Worm (Caenorhabditis elegans) whole organism, L4 larva: ENCODE measurements around the gene srw-67.

ENCODE experiments used
- F49E8.2 ChIP-seq: sonication (generic microtip); optimal IDR thresholded peaks from 2 replicates; lab custom pipeline; 2016; ENCODE audit warnings: missing compliant biosample characterization, mild to moderate bottlenecking, missing genetic modification characterization, borderline replicate concordance
- R02D3.7 ChIP-seq: fragments of 150-350 bp; sonication (generic microtip); optimal IDR thresholded peaks from 3 replicates; lab custom pipeline; 2014; ENCODE audit warnings: missing biosample characterization, missing genetic modification characterization
- T26A8.4 ChIP-seq: fragments of 200-800 bp; sonication (Bioruptor generic); IDR thresholded peaks from 2 replicates; pipeline ENCODE4 v1.3.6; 2022; ENCODE audit warnings: missing genetic modification characterization, missing compliant biosample characterization
- Y105C5A.15 ChIP-seq: fragments of 200-800 bp; sonication (Bioruptor generic); IDR thresholded peaks from 2 replicates; pipeline ENCODE4 v1.3.6; 2022; ENCODE audit warnings: missing genetic modification characterization, missing compliant biosample characterization
- aha-1 ChIP-seq: fragments of 150-350 bp; peaks from one replicate; lab custom pipeline; 2014; ENCODE audit warnings: missing biosample characterization, missing genetic modification characterization
- ama-1 ChIP-seq: fragments of 150-350 bp; optimal IDR thresholded peaks from 2 replicates; lab custom pipeline; 2014; ENCODE audit warnings: inconsistent platforms, mixed read lengths
- arid-1 ChIP-seq: fragments of 200-800 bp; sonication (Bioruptor generic); conservative IDR thresholded peaks from 2 replicates; pipeline ENCODE4 v1.3.6; 2022; ENCODE audit warnings: missing genetic modification reagents, missing genetic modification characterization, missing compliant biosample characterization
- attf-4 ChIP-seq: sonication (generic microtip); optimal IDR thresholded peaks from 3 replicates; lab custom pipeline; 2017; ENCODE audit warnings: missing biosample characterization, missing genetic modification characterization
- ceh-44 ChIP-seq: fragments of 200-800 bp; sonication (Bioruptor generic); IDR thresholded peaks from 2 replicates; pipeline ENCODE4 v1.3.6; 2022; ENCODE audit warnings: missing genetic modification reagents, missing genetic modification characterization, missing compliant biosample characterization
- ces-1 ChIP-seq: fragments of 150-350 bp; sonication (generic microtip); optimal IDR thresholded peaks from 4 replicates; lab custom pipeline; 2014; ENCODE audit warnings: missing biosample characterization, missing genetic modification reagents, missing genetic modification characterization
- cey-2 ChIP-seq: sonication (generic microtip); optimal IDR thresholded peaks from 3 replicates; lab custom pipeline; 2017; ENCODE audit warnings: missing genetic modification characterization, mild to moderate bottlenecking, missing compliant biosample characterization, antibody characterized with exemption, borderline replicate concordance; ENCODE audit not compliant: insufficient read depth
- dmd-6 ChIP-seq: fragments of 200-800 bp; sonication (Bioruptor generic); IDR thresholded peaks from 2 replicates; pipeline ENCODE4 v1.3.6; 2022; ENCODE audit warnings: missing genetic modification reagents, missing genetic modification characterization, missing compliant biosample characterization
- dmd-8 ChIP-seq: fragments of 200-800 bp; sonication (Bioruptor generic); IDR thresholded peaks from 2 replicates; pipeline ENCODE4 v1.3.6; 2022; ENCODE audit warnings: missing genetic modification characterization, missing compliant biosample characterization
- fkh-10 ChIP-seq: fragments of 150-350 bp; optimal IDR thresholded peaks from 2 replicates; lab custom pipeline; 2014; ENCODE audit warnings: missing biosample characterization, missing genetic modification reagents, missing genetic modification characterization
- hif-1 ChIP-seq, 2 experiments: sonication (generic microtip); optimal IDR thresholded peaks; 2 replicates each; lab custom pipeline; 2016 to 2017; ENCODE audit warnings: missing compliant biosample characterization in 2 of 2, missing genetic modification characterization in 2 of 2, missing genetic modification reagents in 2 of 2, missing genotype in 2 of 2, mild to moderate bottlenecking in 1 of 2
- hlh-30 ChIP-seq: sonication (generic microtip); optimal IDR thresholded peaks from 2 replicates; lab custom pipeline; 2017; ENCODE audit warnings: antibody characterized with exemption, mild to moderate bottlenecking, missing genetic modification characterization, missing compliant biosample characterization; ENCODE audit not compliant: insufficient read depth
- hmg-1.1 ChIP-seq: fragments of 200-800 bp; sonication (Bioruptor generic); IDR thresholded peaks from 2 replicates; pipeline ENCODE4 v1.3.6; 2022; ENCODE audit warnings: missing genetic modification reagents, missing genetic modification characterization, missing compliant biosample characterization
- lim-7 ChIP-seq: fragments of 200-800 bp; sonication (Bioruptor generic); IDR thresholded peaks from 2 replicates; pipeline ENCODE4 v1.3.6; 2022; ENCODE audit warnings: missing genetic modification characterization, missing compliant biosample characterization
- lin-1 ChIP-seq: fragments of 200-800 bp; sonication (Bioruptor generic); IDR thresholded peaks from 2 replicates; pipeline ENCODE4 v1.3.6; 2022; ENCODE audit warnings: missing genetic modification reagents, missing genetic modification characterization, missing compliant biosample characterization
- lin-29 ChIP-seq: fragments of 200-800 bp; sonication (Bioruptor generic); IDR thresholded peaks from 2 replicates; pipeline ENCODE4 v1.3.6; 2022; ENCODE audit warnings: missing genetic modification reagents, missing genetic modification characterization, missing compliant biosample characterization
- lin-38 ChIP-seq: fragments of 200-800 bp; sonication (Bioruptor generic); IDR thresholded peaks from 2 replicates; pipeline ENCODE4 v1.3.6; 2022; ENCODE audit warnings: missing genetic modification reagents, missing genetic modification characterization, missing compliant biosample characterization
- lin-39 ChIP-seq: fragments of 150-350 bp; optimal IDR thresholded peaks from 2 replicates; lab custom pipeline; 2014; ENCODE audit warnings: missing biosample characterization, missing genetic modification reagents, missing genetic modification characterization
- mep-1 ChIP-seq: fragments of 150-350 bp; sonication (generic microtip); optimal IDR thresholded peaks from 3 replicates; lab custom pipeline; 2014; ENCODE audit warnings: missing biosample characterization, missing genetic modification characterization
- mes-2 ChIP-seq: sonication (generic microtip); optimal IDR thresholded peaks from 2 replicates; lab custom pipeline; 2016; ENCODE audit warnings: missing genotype, mild to moderate bottlenecking, missing genetic modification characterization, missing compliant biosample characterization; ENCODE audit not compliant: poor library complexity, severe bottlenecking
- mxl-3 ChIP-seq: fragments of 200-800 bp; sonication (Bioruptor generic); optimal IDR thresholded peaks from 2 replicates; lab custom pipeline; 2018; ENCODE audit warnings: mild to moderate bottlenecking, missing genetic modification characterization, missing compliant biosample characterization
- nhr-10 ChIP-seq: fragments of 150-350 bp; optimal IDR thresholded peaks from 2 replicates; lab custom pipeline; 2014; ENCODE audit warnings: missing biosample characterization, missing genetic modification characterization
- nhr-11 ChIP-seq: fragments of 150-350 bp; optimal IDR thresholded peaks from 2 replicates; lab custom pipeline; 2014; ENCODE audit warnings: missing biosample characterization, missing genetic modification characterization
- nhr-25 ChIP-seq: sonication (generic microtip); optimal IDR thresholded peaks from 2 replicates; lab custom pipeline; 2017; ENCODE audit warnings: missing genetic modification characterization, mild to moderate bottlenecking, missing compliant biosample characterization, antibody characterized with exemption, moderate library complexity, borderline replicate concordance; ENCODE audit not compliant: insufficient read depth
- nhr-28 ChIP-seq: fragments of 150-350 bp; optimal IDR thresholded peaks from 2 replicates; lab custom pipeline; 2014; ENCODE audit warnings: missing biosample characterization, missing genetic modification characterization
- nhr-48 ChIP-seq: sonication (generic microtip); optimal IDR thresholded peaks from 2 replicates; lab custom pipeline; 2016; ENCODE audit warnings: mild to moderate bottlenecking, missing genetic modification characterization, missing compliant biosample characterization
- nhr-77 ChIP-seq: fragments of 150-350 bp; optimal IDR thresholded peaks from 2 replicates; lab custom pipeline; 2014; ENCODE audit warnings: missing biosample characterization, missing genetic modification characterization
- pha-4 ChIP-seq, 2 experiments: fragments of 150-350 bp in 1 of 2; fragments of 200-800 bp in 1 of 2; sonication (Bioruptor generic) in 1 of 2; IDR thresholded peaks in 1 of 2; optimal IDR thresholded peaks in 1 of 2; 2 replicates each; pipeline versions ENCODE4 v1.3.6 to Lab custom; 2014 to 2022; ENCODE audit warnings: missing genetic modification characterization in 2 of 2, missing genetic modification reagents in 2 of 2, missing biosample characterization in 1 of 2, missing compliant biosample characterization in 1 of 2
- php-3 ChIP-seq: fragments of 200-800 bp; sonication (Bioruptor generic); IDR thresholded peaks from 2 replicates; pipeline ENCODE4 v1.3.6; 2022; ENCODE audit warnings: missing genetic modification reagents, missing genetic modification characterization, missing compliant biosample characterization
- unc-130 ChIP-seq: sonication (generic microtip); optimal IDR thresholded peaks from 2 replicates; lab custom pipeline; 2016; ENCODE audit warnings: missing genetic modification reagents, missing genetic modification characterization, missing compliant biosample characterization
- unc-39 ChIP-seq: sonication (generic microtip); optimal IDR thresholded peaks from 2 replicates; lab custom pipeline; 2017; ENCODE audit warnings: missing biosample characterization, missing genetic modification characterization
- unc-62 ChIP-seq, 3 experiments: fragments of 150-350 bp in 1 of 3; sonication (generic microtip); optimal IDR thresholded peaks in 2 of 3; peaks in 1 of 3; 1 replicate in 1 of 3; 2 replicates in 2 of 3; lab custom pipeline; 2014 to 2017; ENCODE audit warnings: missing biosample characterization in 3 of 3, missing genetic modification characterization in 3 of 3, missing genetic modification reagents in 3 of 3, missing genotype in 1 of 3

The srw-67 gene

ce11 chrV:7400588-7400987 lies 16.9 kb upstream of the srw-67 start, which contains the start of gene srx-60:
Gene srx-60, plus strand, starts transcription at chrV:7400888.
- TF ChIP-seq R02D3.7 (tag; lab: Kevin White, UChicago) (no peak), dmd-8 (no peak), ama-1 (lab: Kevin White, UChicago) (no peak), lin-29 (no peak), ceh-44 (GFP tag; lab: Robert Waterston, UW) (no peak), ces-1 (GFP tag; lab: Kevin White, UChicago) (no peak), Y105C5A.15 (GFP tag; lab: Robert Waterston, UW) (no peak), arid-1 (no peak), pha-4 (GFP tag; IDR thresholded peaks at IDR 0.05; lab: Robert Waterston, UW) (no peak), pha-4 (tag; optimal IDR thresholded peaks at IDR 0.05; lab: Kevin White, UChicago) (no peak), nhr-77 (tag; lab: Kevin White, UChicago) (no peak), hif-1 (tag; optimal IDR thresholded peaks at IDR 0.05; lab: Kevin White, UChicago) (no peak), lin-38 (GFP tag; lab: Robert Waterston, UW) (no peak)

ce11 chrV:7402355-7402754 lies 15.1 kb upstream of the srw-67 start, which contains the start of gene srj-13:
Gene srj-13, plus strand, starts transcription at chrV:7402655.
- TF ChIP-seq aha-1 (tag; lab: Kevin White, UChicago): peak; percentile 32
- no peak for TF ChIP-seq T26A8.4
- no peak for TF ChIP-seq cey-2 (tag; lab: Kevin White, UChicago)
- TF ChIP-seq lin-39 (tag; lab: Kevin White, UChicago): no peak
- TF ChIP-seq nhr-48: no peak

ce11 chrV:7403501-7403900 lies 14.0 kb upstream of the srw-67 start:
- TF ChIP-seq nhr-11 (tag; lab: Kevin White, UChicago) (no peak), unc-62 (GFP tag; optimal IDR thresholded peaks at IDR 0.05 in 1 of 2; lab: Kevin White, UChicago) (peak in 1 of 2 experiments; percentile 92), unc-62 (tag; optimal IDR thresholded peaks at IDR 0.05; lab: Kevin White, UChicago) (no peak)

ce11 chrV:7408520-7408919 lies 8.9 kb upstream of the srw-67 start, which contains the start of gene srt-6:
Gene srt-6, minus strand, starts transcription at chrV:7408814.
- TF ChIP-seq unc-39 (tag; lab: Kevin White, UChicago): no peak
- no peak for TF ChIP-seq nhr-28 (tag; lab: Kevin White, UChicago)
- TF ChIP-seq mep-1: no peak

ce11 chrV:7409599-7409998 lies 7.9 kb upstream of the srw-67 start, which contains the start of gene R13D7.2:
Gene R13D7.2, plus strand, starts transcription at chrV:7409899.
- TF ChIP-seq attf-4 (tag; lab: Kevin White, UChicago): no peak

ce11 chrV:7411695-7412094 lies 5.8 kb upstream of the srw-67 start, which contains the start of gene str-41:
Gene str-41, plus strand, starts transcription at chrV:7411995.
- TF ChIP-seq fkh-10 (no peak), nhr-10 (tag; lab: Kevin White, UChicago) (no peak), hmg-1.1 (GFP tag; lab: Robert Waterston, UW) (no peak), lin-1 (GFP tag; lab: Robert Waterston, UW) (no peak)

ce11 chrV:7413107-7413774 lies 4.2 kb upstream of the srw-67 start, which contains the start of gene F18E3.11:
Gene F18E3.11, plus strand, starts transcription at chrV:7413482.
- TF ChIP-seq lim-7 (GFP tag; lab: Robert Waterston, UW): no peak
- TF ChIP-seq nhr-28 (tag; lab: Kevin White, UChicago): peak; percentile 90
- peak; percentile 45 for TF ChIP-seq mxl-3 (GFP tag; lab: Kevin White, UChicago)
- TF ChIP-seq hlh-30: peak; percentile 65
- peak; percentile 76 for TF ChIP-seq nhr-48
- no peak for TF ChIP-seq lin-1 (GFP tag; lab: Robert Waterston, UW)
- TF ChIP-seq nhr-25 (tag; lab: Kevin White, UChicago): peak; percentile 72
- no peak for TF ChIP-seq php-3 (GFP tag; lab: Robert Waterston, UW)
- peak; percentile 23; the same call in 1 of the 2 replicates for TF ChIP-seq dmd-6 (GFP tag; lab: Robert Waterston, UW)
- no peak for TF ChIP-seq unc-130
- no peak for TF ChIP-seq F49E8.2 (tag; lab: Kevin White, UChicago)
- peak; percentile 77 for TF ChIP-seq aha-1 (tag; lab: Kevin White, UChicago)
- TF ChIP-seq T26A8.4: 0 out of 2 replicates have a peak, but pooled peaks have one; percentile 35
- peak in 1 of 2 experiments; percentile 80 for TF ChIP-seq unc-62 (GFP tag; optimal IDR thresholded peaks at IDR 0.05 in 1 of 2; lab: Kevin White, UChicago)
- TF ChIP-seq unc-62 (tag; optimal IDR thresholded peaks at IDR 0.05; lab: Kevin White, UChicago): no peak
- TF ChIP-seq mes-2 (tag; lab: Kevin White, UChicago): no peak
